Fruit fly (Drosophila melanogaster): ENCODE measurements around the gene alpha-Est6.

Gene alpha-Est6

DNA sequence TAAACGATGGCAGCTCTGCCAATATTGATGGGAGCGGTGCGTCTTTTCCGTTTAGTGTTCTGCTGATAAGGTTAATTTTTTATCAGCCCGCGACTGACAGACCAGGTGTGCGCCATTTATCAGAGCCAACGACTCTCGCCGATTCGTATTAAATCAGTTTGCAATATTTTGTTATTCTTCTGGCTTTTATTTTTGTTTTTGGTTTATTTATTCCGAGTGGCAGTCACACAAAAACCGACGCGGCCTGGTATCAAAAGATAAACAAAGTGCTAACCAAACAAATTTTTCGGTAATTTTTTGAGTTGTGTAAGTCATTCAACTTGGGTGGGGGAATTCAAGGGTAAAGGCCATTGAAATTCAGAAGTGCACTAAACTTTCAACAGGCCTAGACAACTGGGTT is 31.1 kb downstream of the alpha-Est6 start (continued):
- TF ChIP-seq CG9817 (tag; optimal IDR thresholded peaks at IDR 0.05) (no peak), Med (GFP tag) (peak; percentile 65), Side (GFP tag; optimal IDR thresholded peaks at IDR 0.05) (no peak), CG13287 (GFP tag; IDR thresholded peaks at IDR 0.05; ENCODE audit: partially characterized antibody) (no peak), Pdp1 (GFP tag; optimal IDR thresholded peaks at IDR 0.05) (peak in 1 of 2 experiments; percentile 79), Sry-β (GFP tag; optimal IDR thresholded peaks at IDR 0.05) (no peak), tap (tag; optimal IDR thresholded peaks at IDR 0.05) (no peak), CG10431 (GFP tag; optimal IDR thresholded peaks at IDR 0.05) (no peak), chinmo (GFP tag; IDR thresholded peaks at IDR 0.05; ENCODE audit: partially characterized antibody) (0 out of 4 replicates have a peak, but pooled peaks have one; percentile 63), CG7556 (GFP tag; optimal IDR thresholded peaks at IDR 0.05) (no peak), Eip74EF (GFP tag; optimal IDR thresholded peaks at IDR 0.05) (no peak), CG11398 (GFP tag; optimal IDR thresholded peaks at IDR 0.05) (no peak), CG17361 (GFP tag; IDR thresholded peaks at IDR 0.05) (no peak), Max (GFP tag; optimal IDR thresholded peaks at IDR 0.05) (no peak), mirr (GFP tag; optimal IDR thresholded peaks at IDR 0.05) (peak; percentile 73), Lhr (GFP tag; optimal IDR thresholded peaks at IDR 0.05) (no peak), sug (tag; optimal IDR thresholded peaks at IDR 0.05) (peak; percentile 65), exex (tag; optimal IDR thresholded peaks at IDR 0.05) (peak; percentile 77), CG17359 (tag; optimal IDR thresholded peaks at IDR 0.05) (no peak), pzg (GFP tag; optimal IDR thresholded peaks at IDR 0.05) (no peak), dysf (GFP tag; IDR thresholded peaks at IDR 0.05) (no peak), Mrtf (GFP tag; IDR thresholded peaks at IDR 0.05) (no peak), Deaf1 (tag; optimal IDR thresholded peaks at IDR 0.05) (no peak), Oli (tag; optimal IDR thresholded peaks at IDR 0.05) (no peak), salm (tag; optimal IDR thresholded peaks at IDR 0.05) (no peak), sd (tag; optimal IDR thresholded peaks at IDR 0.05) (peak; percentile 52), dmrt11E (tag; optimal IDR thresholded peaks at IDR 0.05) (no peak), Nf-YB (GFP tag; optimal IDR thresholded peaks at IDR 0.05) (no peak), CG4328 (GFP tag; optimal IDR thresholded peaks at IDR 0.05) (no peak), CkIIα-i1 (GFP tag; IDR thresholded peaks at IDR 0.05) (no peak)

DNA sequence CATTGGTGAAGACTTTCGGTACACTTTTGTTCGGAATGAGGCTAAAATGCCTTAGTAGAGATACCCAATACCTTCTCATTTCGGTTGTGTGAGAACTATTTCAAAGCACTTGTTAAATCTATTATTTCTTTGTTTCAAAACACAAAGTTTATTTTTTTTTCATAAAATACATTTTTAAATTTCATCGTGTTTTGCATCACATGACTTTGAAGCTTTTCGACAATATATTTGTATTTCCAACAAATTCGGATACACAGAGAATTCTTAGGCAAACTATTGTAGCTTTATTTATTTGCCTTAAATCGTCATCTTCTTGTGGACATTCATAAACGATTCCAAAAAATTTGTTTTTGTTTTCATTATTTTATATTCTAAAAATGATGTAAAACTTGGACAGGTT is 34.8 kb downstream of the alpha-Est6 start, which contains the start of gene alpha-Est10:
Gene alpha-Est10, minus strand, starts transcription at position 101 of the 400 bp plus-strand sequence.
- TF ChIP-seq fd3F (GFP tag; optimal IDR thresholded peaks at IDR 0.05) (no peak), CG5953 (GFP tag; IDR thresholded peaks at IDR 0.05) (no peak), TFAM (GFP tag; optimal IDR thresholded peaks at IDR 0.05) (no peak), Awh (GFP tag; IDR thresholded peaks at IDR 0.05) (no peak), Fer1 (GFP tag; optimal IDR thresholded peaks at IDR 0.05) (no peak), CG30403 (GFP tag; optimal IDR thresholded peaks at IDR 0.05) (no peak), tll (GFP tag; optimal IDR thresholded peaks at IDR 0.05) (no peak), CG2875 (GFP tag; optimal IDR thresholded peaks at IDR 0.05) (no peak), CG12659 (GFP tag; optimal IDR thresholded peaks at IDR 0.05) (no peak), CG3726 (GFP tag; IDR thresholded peaks at IDR 0.05) (no peak), Dek (tag; optimal IDR thresholded peaks at IDR 0.05) (no peak), E2f2 (GFP tag; IDR thresholded peaks at IDR 0.05) (no peak), Dll (GFP tag; IDR thresholded peaks at IDR 0.05; ENCODE audit: partially characterized antibody) (no peak), CG11504 (tag; optimal IDR thresholded peaks at IDR 0.05) (no peak), ERR (GFP tag; optimal IDR thresholded peaks at IDR 0.05) (no peak), CG14860 (GFP tag; IDR thresholded peaks at IDR 0.05; ENCODE audit: partially characterized antibody) (no peak)
